Worm (Caenorhabditis elegans): ENCODE results near the gene cam-1.

ce11 chrII:9291632-9292031 is 18.5 kb downstream of the cam-1 start, which contains the start of gene acs-7:
- no peak for TF ChIP-seq F13H6.1 (tag; optimal IDR thresholded peaks at IDR 0.05)
- TF ChIP-seq ama-1 (optimal IDR thresholded peaks at IDR 0.05): no peak
- no peak for TF ChIP-seq unc-55 (GFP tag; optimal IDR thresholded peaks at IDR 0.05)
- TF ChIP-seq pros-1 (tag; optimal IDR thresholded peaks at IDR 0.05): no peak
- no peak for TF ChIP-seq odd-2 (tag; optimal IDR thresholded peaks at IDR 0.05)
- TF ChIP-seq hlh-30 (tag; optimal IDR thresholded peaks at IDR 0.05; ENCODE audit: insufficient read depth): no peak
- TF ChIP-seq pha-4 (tag; optimal IDR thresholded peaks at IDR 0.05): no peak
- no peak for TF ChIP-seq K09A11.1 (tag; optimal IDR thresholded peaks at IDR 0.05; ENCODE audit: insufficient read depth)
- TF ChIP-seq pqm-1 (tag; optimal IDR thresholded peaks at IDR 0.05): no peak
- TF ChIP-seq pha-2 (tag; optimal IDR thresholded peaks at IDR 0.05): no peak
- TF ChIP-seq unc-3 (GFP tag; conservative IDR thresholded peaks at IDR 0.05): no peak
- TF ChIP-seq unc-3 (tag; optimal IDR thresholded peaks at IDR 0.05): no peak
- no peak for TF ChIP-seq nhr-11 (tag; optimal IDR thresholded peaks at IDR 0.05)
- no peak for TF ChIP-seq sox-2 (GFP tag; IDR thresholded peaks at IDR 0.05)
- no peak for TF ChIP-seq T23F11.4 (GFP tag; optimal IDR thresholded peaks at IDR 0.05)
